Worm (Caenorhabditis elegans) whole organism, L3 larva: ENCODE measurements around the gene srj-54.

Experiments used
- ceh-9 ChIP-seq: sonication (generic microtip); optimal IDR thresholded peaks from 2 replicates; lab custom pipeline; 2018; ENCODE audit warnings: missing biosample characterization, missing genetic modification characterization
- elt-1 ChIP-seq: fragments of 150-350 bp; optimal IDR thresholded peaks from 2 replicates; lab custom pipeline; 2014; ENCODE audit warnings: missing biosample characterization, missing genetic modification characterization
- elt-3 ChIP-seq, 3 experiments: fragments of 150-350 bp in 1 of 3; sonication (generic microtip) in 2 of 3; optimal IDR thresholded peaks; 2 replicates in 2 of 3; 4 replicates in 1 of 3; lab custom pipeline; 2014 to 2017; ENCODE audit warnings: missing biosample characterization in 3 of 3, missing genetic modification characterization in 3 of 3
- lin-15B ChIP-seq: fragments of 150-350 bp; optimal IDR thresholded peaks from 2 replicates; lab custom pipeline; 2014; ENCODE audit warnings: missing biosample characterization, missing genetic modification characterization
- nhr-11 ChIP-seq: fragments of 150-350 bp; optimal IDR thresholded peaks from 2 replicates; lab custom pipeline; 2014; ENCODE audit warnings: missing biosample characterization, missing genetic modification characterization
- nhr-25 ChIP-seq: sonication (generic microtip); optimal IDR thresholded peaks from 2 replicates; lab custom pipeline; 2017; ENCODE audit warnings: missing biosample characterization, missing genetic modification characterization
- nhr-77 ChIP-seq: fragments of 150-350 bp; optimal IDR thresholded peaks from 2 replicates; lab custom pipeline; 2014; ENCODE audit warnings: missing biosample characterization, missing genetic modification characterization
- unc-62 ChIP-seq: fragments of 150-350 bp; sonication (generic microtip); optimal IDR thresholded peaks from 4 replicates; lab custom pipeline; 2014; ENCODE audit warnings: missing biosample characterization, missing genetic modification reagents, missing genetic modification characterization
- ztf-11 ChIP-seq: fragments of 150-350 bp; optimal IDR thresholded peaks from 2 replicates; lab custom pipeline; 2014; ENCODE audit warnings: missing biosample characterization, missing genetic modification characterization

- no peak for TF ChIP-seq lin-15B (tag; lab: Kevin White, UChicago)
- no peak for TF ChIP-seq nhr-25 (tag; lab: Kevin White, UChicago)
- no peak for TF ChIP-seq nhr-77
- no peak for TF ChIP-seq nhr-11 (tag; lab: Kevin White, UChicago)
- TF ChIP-seq elt-3 (tag; optimal IDR thresholded peaks at IDR 0.05; lab: Kevin White, UChicago): no peak
- no peak for TF ChIP-seq ztf-11 (tag; lab: Kevin White, UChicago)
- TF ChIP-seq unc-62 (GFP tag; lab: Kevin White, UChicago): no peak
- TF ChIP-seq elt-1: no peak
- no peak for TF ChIP-seq ceh-9
These were observed 24.8 kb upstream of the srj-54 start, which contains the start of gene sre-24 for ce11 chrV:2884411-2884810.
